Worm (Caenorhabditis elegans) whole organism, L2 larva: Measurements from ENCODE around the gene rap-1.
A peak's percentile ranks its signal among the peaks of the same experiment; 100 is the strongest.

Source experiments
- elt-1 ChIP-seq: fragments of 150-350 bp; optimal IDR thresholded peaks from 2 replicates; lab custom pipeline; 2014; ENCODE audit warnings: missing biosample characterization, missing genetic modification characterization
- lin-39 ChIP-seq: fragments of 150-350 bp; optimal IDR thresholded peaks from 2 replicates; lab custom pipeline; 2014; ENCODE audit warnings: missing biosample characterization, missing genetic modification reagents, missing genetic modification characterization
- lsy-2 ChIP-seq, 2 experiments: fragments of 150-350 bp in 1 of 2; sonication (generic microtip) in 1 of 2; optimal IDR thresholded peaks; 2 replicates each; lab custom pipeline; 2014 to 2017; ENCODE audit warnings: missing biosample characterization in 2 of 2, missing genetic modification characterization in 2 of 2
- nhr-12 ChIP-seq: fragments of 150-350 bp; optimal IDR thresholded peaks from 2 replicates; lab custom pipeline; 2014; ENCODE audit warnings: missing biosample characterization, missing genetic modification characterization
- sma-3 ChIP-seq: sonication (generic microtip); optimal IDR thresholded peaks from 2 replicates; lab custom pipeline; 2016; ENCODE audit warnings: missing genetic modification reagents, missing genetic modification characterization, missing compliant biosample characterization
- unc-55 ChIP-seq: fragments of 150-350 bp; sonication (generic microtip); optimal IDR thresholded peaks from 3 replicates; lab custom pipeline; 2014; ENCODE audit warnings: missing biosample characterization, missing genetic modification reagents, missing genetic modification characterization

- no peak for TF ChIP-seq lin-39 (tag; lab: Kevin White, UChicago)
- TF ChIP-seq sma-3 = peak; percentile 81
- TF ChIP-seq unc-55 = peak; percentile 54
- TF ChIP-seq nhr-12 (tag; lab: Kevin White, UChicago) = no peak
- no peak for TF ChIP-seq elt-1 (tag; lab: Kevin White, UChicago)
- TF ChIP-seq lsy-2 (tag; optimal IDR thresholded peaks at IDR 0.05; lab: Kevin White, UChicago) = peak in 1 of 2 experiments; percentile 23
Observed at ce11 chrIV:8927093-8927492, 8.4 kb upstream of the rap-1 start.
